Fruit fly (Drosophila melanogaster): ENCODE data around the gene CG46508.
"Not testable (repeated sequence)": the region's sequence is repeated elsewhere in the genome, so short reads cannot be mapped to it uniquely, and the experiment has no call there.

The CG46508 gene

DNA sequence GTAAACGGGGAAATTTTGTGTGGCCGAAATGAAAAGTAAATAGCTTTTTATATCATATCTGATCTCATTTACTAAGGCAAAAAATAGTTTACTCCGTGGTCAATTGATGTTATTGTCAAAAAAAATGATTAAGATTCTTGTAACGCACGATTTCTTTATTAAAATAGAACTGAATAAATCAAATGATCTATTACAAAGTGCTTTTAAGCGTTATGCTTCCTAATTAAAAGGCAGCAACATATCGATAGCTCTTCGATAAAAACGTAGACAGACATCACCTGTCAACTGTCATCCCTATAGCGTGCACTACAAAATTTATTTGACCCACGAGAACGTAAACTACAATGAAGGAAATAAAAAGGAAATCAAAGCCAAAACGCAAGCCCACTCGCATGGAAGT, at the start of gene CG46508:
CG46508 (plus strand) TSS at position 301 of the 400 bp plus-strand sequence.
- TF ChIP-seq Myc, h, Sin3A (optimal IDR thresholded peaks at IDR 0.05): not testable (repeated sequence)

DNA sequence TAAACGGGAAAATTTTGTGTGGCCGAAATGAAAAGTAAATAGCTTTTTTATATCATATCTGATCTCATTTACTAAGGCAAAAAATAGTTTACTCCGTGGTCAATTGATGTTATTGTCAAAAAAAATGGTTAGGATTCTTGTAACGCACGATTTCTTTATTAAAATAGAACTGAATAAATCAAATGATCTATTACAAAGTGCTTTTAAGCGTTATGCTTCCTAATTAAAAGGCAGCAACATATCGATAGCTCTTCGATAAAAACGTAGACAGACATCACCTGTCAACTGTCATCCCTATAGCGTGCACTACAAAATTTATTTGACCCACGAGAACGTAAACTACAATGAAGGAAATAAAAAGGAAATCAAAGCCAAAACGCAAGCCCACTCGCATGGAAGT, 24.7 kb upstream of the CG46508 start, which contains the start of gene CG40813:
CG40813 (plus strand) TSS at position 301 of the 400 bp plus-strand sequence.
- TF ChIP-seq insv, Myc, ttk (optimal IDR thresholded peaks at IDR 0.05): not testable (repeated sequence)

DNA sequence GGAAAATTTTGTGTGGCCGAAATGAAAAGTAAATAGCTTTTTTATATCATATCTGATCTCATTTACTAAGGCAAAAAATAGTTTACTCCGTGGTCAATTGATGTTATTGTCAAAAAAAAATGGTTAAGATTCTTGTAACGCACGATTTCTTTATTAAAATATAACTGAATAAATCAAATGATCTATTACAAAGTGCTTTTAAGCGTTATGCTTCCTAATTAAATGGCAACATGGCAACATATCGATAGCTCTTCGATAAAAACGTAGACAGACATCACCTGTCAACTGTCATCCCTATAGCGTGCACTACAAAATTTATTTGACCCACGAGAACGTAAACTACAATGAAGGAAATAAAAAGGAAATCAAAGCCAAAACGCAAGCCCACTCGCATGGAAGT, 20.0 kb upstream of the CG46508 start, which contains the start of gene CG46504:
CG46504 (plus strand) TSS at position 301 of the 400 bp plus-strand sequence.
- not testable (repeated sequence) for TF ChIP-seq psq, ttk, h (optimal IDR thresholded peaks at IDR 0.05)

DNA sequence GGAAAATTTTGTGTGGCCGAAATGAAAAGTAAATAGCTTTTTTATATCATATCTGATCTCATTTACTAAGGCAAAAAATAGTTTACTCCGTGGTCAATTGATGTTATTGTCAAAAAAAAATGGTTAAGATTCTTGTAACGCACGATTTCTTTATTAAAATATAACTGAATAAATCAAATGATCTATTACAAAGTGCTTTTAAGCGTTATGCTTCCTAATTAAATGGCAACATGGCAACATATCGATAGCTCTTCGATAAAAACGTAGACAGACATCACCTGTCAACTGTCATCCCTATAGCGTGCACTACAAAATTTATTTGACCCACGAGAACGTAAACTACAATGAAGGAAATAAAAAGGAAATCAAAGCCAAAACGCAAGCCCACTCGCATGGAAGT, 14.9 kb upstream of the CG46508 start, which contains the start of gene CG46505:
CG46505 (plus strand) TSS at position 301 of the 400 bp plus-strand sequence.
- not testable (repeated sequence) for TF ChIP-seq h, insv, ttk (optimal IDR thresholded peaks at IDR 0.05)

DNA sequence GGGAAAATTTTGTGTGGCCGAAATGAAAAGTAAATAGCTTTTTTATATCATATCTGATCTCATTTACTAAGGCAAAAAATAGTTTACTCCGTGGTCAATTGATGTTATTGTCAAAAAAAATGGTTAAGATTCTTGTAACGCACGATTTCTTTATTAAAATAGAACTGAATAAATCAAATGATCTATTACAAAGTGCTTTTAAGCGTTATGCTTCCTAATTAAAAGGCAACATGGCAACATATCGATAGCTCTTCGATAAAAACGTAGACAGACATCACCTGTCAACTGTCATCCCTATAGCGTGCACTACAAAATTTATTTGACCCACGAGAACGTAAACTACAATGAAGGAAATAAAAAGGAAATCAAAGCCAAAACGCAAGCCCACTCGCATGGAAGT, 9.9 kb upstream of the CG46508 start, which contains the start of gene CG46506:
CG46506 (plus strand) TSS at position 301 of the 400 bp plus-strand sequence.
- not testable (repeated sequence) for TF ChIP-seq psq, Myc, ttk (optimal IDR thresholded peaks at IDR 0.05)

DNA sequence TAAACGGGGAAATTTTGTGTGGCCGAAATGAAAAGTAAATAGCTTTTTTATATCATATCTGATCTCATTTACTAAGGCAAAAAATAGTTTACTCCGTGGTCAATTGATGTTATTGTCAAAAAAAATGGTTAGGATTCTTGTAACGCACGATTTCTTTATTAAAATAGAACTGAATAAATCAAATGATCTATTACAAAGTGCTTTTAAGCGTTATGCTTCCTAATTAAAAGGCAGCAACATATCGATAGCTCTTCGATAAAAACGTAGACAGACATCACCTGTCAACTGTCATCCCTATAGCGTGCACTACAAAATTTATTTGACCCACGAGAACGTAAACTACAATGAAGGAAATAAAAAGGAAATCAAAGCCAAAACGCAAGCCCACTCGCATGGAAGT, 4.8 kb upstream of the CG46508 start, which contains the start of gene CG46507:
CG46507 (plus strand) TSS at position 301 of the 400 bp plus-strand sequence.
- TF ChIP-seq insv, psq, Sin3A (optimal IDR thresholded peaks at IDR 0.05): not testable (repeated sequence)

DNA sequence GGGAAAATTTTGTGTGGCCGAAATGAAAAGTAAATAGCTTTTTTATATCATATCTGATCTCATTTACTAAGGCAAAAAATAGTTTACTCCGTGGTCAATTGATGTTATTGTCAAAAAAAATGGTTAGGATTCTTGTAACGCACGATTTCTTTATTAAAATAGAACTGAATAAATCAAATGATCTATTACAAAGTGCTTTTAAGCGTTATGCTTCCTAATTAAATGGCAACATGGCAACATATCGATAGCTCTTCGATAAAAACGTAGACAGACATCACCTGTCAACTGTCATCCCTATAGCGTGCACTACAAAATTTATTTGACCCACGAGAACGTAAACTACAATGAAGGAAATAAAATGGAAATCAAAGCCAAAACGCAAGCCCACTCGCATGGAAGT, 4.9 kb downstream of the CG46508 start, which contains the start of gene CG46509:
CG46509 (plus strand) TSS at position 301 of the 400 bp plus-strand sequence.
- TF ChIP-seq insv, ttk, Myc (optimal IDR thresholded peaks at IDR 0.05): not testable (repeated sequence)

DNA sequence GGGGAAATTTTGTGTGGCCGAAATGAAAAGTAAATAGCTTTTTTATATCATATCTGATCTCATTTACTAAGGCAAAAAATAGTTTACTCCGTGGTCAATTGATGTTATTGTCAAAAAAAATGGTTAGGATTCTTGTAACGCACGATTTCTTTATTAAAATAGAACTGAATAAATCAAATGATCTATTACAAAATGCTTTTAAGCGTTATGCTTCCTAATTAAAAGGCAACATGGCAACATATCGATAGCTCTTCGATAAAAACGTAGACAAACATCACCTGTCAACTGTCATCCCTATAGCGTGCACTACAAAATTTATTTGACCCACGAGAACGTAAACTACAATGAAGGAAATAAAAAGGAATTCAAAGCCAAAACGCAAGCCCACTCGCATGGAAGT, 9.8 kb downstream of the CG46508 start, which contains the start of gene CG46510:
CG46510 (plus strand) TSS at position 301 of the 400 bp plus-strand sequence.
- TF ChIP-seq ttk, psq, Sin3A (optimal IDR thresholded peaks at IDR 0.05): not testable (repeated sequence)

DNA sequence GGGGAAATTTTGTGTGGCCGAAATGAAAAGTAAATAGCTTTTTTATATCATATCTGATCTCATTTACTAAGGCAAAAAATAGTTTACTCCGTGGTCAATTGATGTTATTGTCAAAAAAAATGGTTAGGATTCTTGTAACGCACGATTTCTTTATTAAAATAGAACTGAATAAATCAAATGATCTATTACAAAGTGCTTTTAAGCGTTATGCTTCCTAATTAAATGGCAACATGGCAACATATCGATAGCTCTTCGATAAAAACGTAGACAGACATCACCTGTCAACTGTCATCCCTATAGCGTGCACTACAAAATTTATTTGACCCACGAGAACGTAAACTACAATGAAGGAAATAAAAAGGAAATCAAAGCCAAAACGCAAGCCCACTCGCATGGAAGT, 14.7 kb downstream of the CG46508 start, which contains the start of gene CG46511:
CG46511 (plus strand) TSS at position 301 of the 400 bp plus-strand sequence.
- TF ChIP-seq Myc, insv, ttk (optimal IDR thresholded peaks at IDR 0.05): not testable (repeated sequence)

DNA sequence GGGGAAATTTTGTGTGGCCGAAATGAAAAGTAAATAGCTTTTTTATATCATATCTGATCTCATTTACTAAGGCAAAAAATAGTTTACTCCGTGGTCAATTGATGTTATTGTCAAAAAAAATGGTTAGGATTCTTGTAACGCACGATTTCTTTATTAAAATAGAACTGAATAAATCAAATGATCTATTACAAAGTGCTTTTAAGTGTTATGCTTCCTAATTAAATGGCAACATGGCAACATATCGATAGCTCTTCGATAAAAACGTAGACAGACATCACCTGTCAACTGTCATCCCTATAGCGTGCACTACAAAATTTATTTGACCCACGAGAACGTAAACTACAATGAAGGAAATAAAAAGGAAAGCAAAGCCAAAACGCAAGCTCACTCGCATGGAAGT, 19.6 kb downstream of the CG46508 start, which contains the start of gene CG46512:
CG46512 (plus strand) TSS at position 301 of the 400 bp plus-strand sequence.
- not testable (repeated sequence) for TF ChIP-seq h, Sin3A, psq (optimal IDR thresholded peaks at IDR 0.05)

DNA sequence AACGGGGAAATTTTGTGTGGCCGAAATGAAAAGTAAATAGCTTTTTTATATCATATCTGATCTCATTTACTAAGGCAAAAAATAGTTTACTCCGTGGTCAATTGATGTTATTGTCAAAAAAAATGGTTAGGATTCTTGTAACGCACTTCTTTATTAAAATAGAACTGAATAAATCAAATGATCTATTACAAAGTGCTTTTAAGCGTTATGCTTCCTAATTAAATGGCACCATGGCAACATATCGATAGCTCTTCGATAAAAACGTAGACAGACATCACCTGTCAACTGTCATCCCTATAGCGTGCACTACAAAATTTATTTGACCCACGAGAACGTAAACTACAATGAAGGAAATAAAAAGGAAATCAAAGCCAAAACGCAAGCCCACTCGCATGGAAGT, 24.5 kb downstream of the CG46508 start, which contains the start of gene CG46513:
CG46513 (plus strand) TSS at position 301 of the 400 bp plus-strand sequence.
- not testable (repeated sequence) for TF ChIP-seq ttk, Sin3A, psq (optimal IDR thresholded peaks at IDR 0.05)

DNA sequence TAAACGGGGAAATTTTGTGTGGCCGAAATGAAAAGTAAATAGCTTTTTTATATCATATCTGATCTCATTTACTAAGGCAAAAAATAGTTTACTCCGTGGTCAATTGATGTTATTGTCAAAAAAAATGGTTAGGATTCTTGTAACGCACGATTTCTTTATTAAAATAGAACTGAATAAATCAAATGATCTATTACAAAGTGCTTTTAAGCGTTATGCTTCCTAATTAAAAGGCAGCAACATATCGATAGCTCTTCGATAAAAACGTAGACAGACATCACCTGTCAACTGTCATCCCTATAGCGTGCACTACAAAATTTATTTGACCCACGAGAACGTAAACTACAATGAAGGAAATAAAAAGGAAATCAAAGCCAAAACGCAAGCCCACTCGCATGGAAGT, 29.4 kb downstream of the CG46508 start, which contains the start of gene CG46514:
CG46514 (plus strand) TSS at position 301 of the 400 bp plus-strand sequence.
- not testable (repeated sequence) for TF ChIP-seq insv, Myc, h (optimal IDR thresholded peaks at IDR 0.05)

DNA sequence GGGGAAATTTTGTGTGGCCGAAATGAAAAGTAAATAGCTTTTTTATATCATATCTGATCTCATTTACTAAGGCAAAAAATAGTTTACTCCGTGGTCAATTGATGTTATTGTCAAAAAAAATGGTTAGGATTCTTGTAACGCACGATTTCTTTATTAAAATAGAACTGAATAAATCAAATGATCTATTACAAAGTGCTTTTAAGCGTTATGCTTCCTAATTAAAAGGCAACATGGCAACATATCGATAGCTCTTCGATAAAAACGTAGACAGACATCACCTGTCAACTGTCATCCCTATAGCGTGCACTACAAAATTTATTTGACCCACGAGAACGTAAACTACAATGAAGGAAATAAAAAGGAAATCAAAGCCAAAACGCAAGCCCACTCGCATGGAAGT, 34.4 kb downstream of the CG46508 start, which contains the start of gene CG46515:
CG46515 (plus strand) TSS at position 301 of the 400 bp plus-strand sequence.
- TF ChIP-seq insv, psq, Myc (optimal IDR thresholded peaks at IDR 0.05): not testable (repeated sequence)

All from Kc167 (cell line).